Worm (Caenorhabditis elegans) whole organism, L3 larva: ENCODE measurements around the gene F53H2.3.
"Not testable (repeated sequence)": the region's sequence is repeated elsewhere in the genome, so short reads cannot be mapped to it uniquely, and the experiment has no call there.

Source experiments
- R02D3.7 ChIP-seq: fragments of 150-350 bp; optimal IDR thresholded peaks from 2 replicates; lab custom pipeline; 2014; ENCODE audit warnings: missing biosample characterization, missing genetic modification characterization
- ZK546.5 ChIP-seq: sonication (generic microtip); optimal IDR thresholded peaks from 2 replicates; lab custom pipeline; 2017; ENCODE audit warnings: missing biosample characterization, missing genetic modification characterization
- aly-2 ChIP-seq: fragments of 150-350 bp; optimal IDR thresholded peaks from 2 replicates; lab custom pipeline; 2014; ENCODE audit warnings: missing biosample characterization, missing genetic modification characterization
- ama-1 ChIP-seq: fragments of 150-350 bp; optimal IDR thresholded peaks from 2 replicates; lab custom pipeline; 2018
- ceh-16 ChIP-seq: sonication (generic microtip); optimal IDR thresholded peaks from 2 replicates; lab custom pipeline; 2017; ENCODE audit warnings: missing biosample characterization, missing genetic modification characterization
- ceh-28 ChIP-seq: fragments of 150-350 bp; optimal IDR thresholded peaks from 2 replicates; lab custom pipeline; 2014; ENCODE audit warnings: missing biosample characterization, missing genetic modification reagents, missing genetic modification characterization
- ceh-9 ChIP-seq: sonication (generic microtip); optimal IDR thresholded peaks from 2 replicates; lab custom pipeline; 2018; ENCODE audit warnings: missing biosample characterization, missing genetic modification characterization
- daf-12 ChIP-seq: fragments of 150-350 bp; optimal IDR thresholded peaks from 2 replicates; lab custom pipeline; 2014; ENCODE audit warnings: missing biosample characterization, missing genetic modification reagents, missing genetic modification characterization
- egl-27 ChIP-seq: sonication (generic microtip); optimal IDR thresholded peaks from 4 replicates; lab custom pipeline; 2017; ENCODE audit warnings: missing biosample characterization, missing genetic modification reagents, missing genetic modification characterization
- egl-5 ChIP-seq: fragments of 150-350 bp; optimal IDR thresholded peaks from 2 replicates; lab custom pipeline; 2017; ENCODE audit warnings: missing biosample characterization, missing genetic modification reagents, missing genetic modification characterization, inconsistent platforms
- elt-1 ChIP-seq: fragments of 150-350 bp; optimal IDR thresholded peaks from 2 replicates; lab custom pipeline; 2014; ENCODE audit warnings: missing biosample characterization, missing genetic modification characterization
- elt-2 ChIP-seq: sonication (generic microtip); optimal IDR thresholded peaks from 2 replicates; lab custom pipeline; 2016; ENCODE audit warnings: missing genetic modification reagents, mild to moderate bottlenecking, missing genetic modification characterization, missing compliant biosample characterization
- elt-3 ChIP-seq, 3 experiments: fragments of 150-350 bp in 1 of 3; sonication (generic microtip) in 2 of 3; optimal IDR thresholded peaks; 2 replicates in 2 of 3; 4 replicates in 1 of 3; lab custom pipeline; 2014 to 2017; ENCODE audit warnings: missing biosample characterization in 3 of 3, missing genetic modification characterization in 3 of 3
- fkh-2 ChIP-seq: fragments of 150-350 bp; optimal IDR thresholded peaks from 2 replicates; lab custom pipeline; 2014; ENCODE audit warnings: missing biosample characterization, missing genetic modification reagents, missing genetic modification characterization
- hmg-11 ChIP-seq: sonication (generic microtip); optimal IDR thresholded peaks from 2 replicates; lab custom pipeline; 2016; ENCODE audit warnings: missing genetic modification characterization, missing compliant biosample characterization
- jun-1 ChIP-seq: fragments of 150-350 bp; optimal IDR thresholded peaks from 2 replicates; lab custom pipeline; 2014; ENCODE audit warnings: missing biosample characterization, missing genetic modification reagents, missing genetic modification characterization
- lsy-12 ChIP-seq: sonication (generic microtip); optimal IDR thresholded peaks from 2 replicates; lab custom pipeline; 2016; ENCODE audit warnings: mild to moderate bottlenecking, missing genetic modification characterization, missing compliant biosample characterization
- mdl-1 ChIP-seq: fragments of 150-350 bp; optimal IDR thresholded peaks from 2 replicates; lab custom pipeline; 2014; ENCODE audit warnings: missing biosample characterization, missing genetic modification characterization
- nfya-1 ChIP-seq: sonication (generic microtip); optimal IDR thresholded peaks from 2 replicates; lab custom pipeline; 2017; ENCODE audit warnings: missing genetic modification characterization, mild to moderate bottlenecking, missing compliant biosample characterization, antibody characterized with exemption, moderate library complexity; ENCODE audit not compliant: insufficient read depth
- nhr-11 ChIP-seq: fragments of 150-350 bp; optimal IDR thresholded peaks from 2 replicates; lab custom pipeline; 2014; ENCODE audit warnings: missing biosample characterization, missing genetic modification characterization
- nhr-12 ChIP-seq: fragments of 150-350 bp; optimal IDR thresholded peaks from 2 replicates; lab custom pipeline; 2014; ENCODE audit warnings: missing biosample characterization, missing genetic modification characterization
- nhr-23 ChIP-seq: fragments of 150-350 bp; optimal IDR thresholded peaks from 2 replicates; lab custom pipeline; 2014; ENCODE audit warnings: missing biosample characterization, missing genetic modification reagents, missing genetic modification characterization
- nhr-237 ChIP-seq: fragments of 150-350 bp; optimal IDR thresholded peaks from 2 replicates; lab custom pipeline; 2014; ENCODE audit warnings: missing biosample characterization, missing genetic modification characterization
- nhr-25 ChIP-seq: sonication (generic microtip); optimal IDR thresholded peaks from 2 replicates; lab custom pipeline; 2017; ENCODE audit warnings: missing biosample characterization, missing genetic modification characterization
- nhr-28 ChIP-seq: fragments of 150-350 bp; optimal IDR thresholded peaks from 2 replicates; lab custom pipeline; 2014; ENCODE audit warnings: missing biosample characterization, missing genetic modification characterization
- nhr-67 ChIP-seq: fragments of 150-350 bp; optimal IDR thresholded peaks from 2 replicates; lab custom pipeline; 2014; ENCODE audit warnings: missing biosample characterization, missing genetic modification characterization
- nhr-77 ChIP-seq: fragments of 150-350 bp; optimal IDR thresholded peaks from 2 replicates; lab custom pipeline; 2014; ENCODE audit warnings: missing biosample characterization, missing genetic modification characterization
- pha-4 ChIP-seq: fragments of 150-350 bp; optimal IDR thresholded peaks from 2 replicates; lab custom pipeline; 2014; ENCODE audit warnings: missing biosample characterization, missing genetic modification reagents, missing genetic modification characterization
- pqm-1 ChIP-seq: fragments of 150-350 bp; optimal IDR thresholded peaks from 2 replicates; lab custom pipeline; 2017; ENCODE audit warnings: missing biosample characterization, missing genetic modification characterization, inconsistent platforms
- sea-2 ChIP-seq: fragments of 150-350 bp; sonication (generic microtip); optimal IDR thresholded peaks from 4 replicates; lab custom pipeline; 2014; ENCODE audit warnings: missing biosample characterization, missing genetic modification reagents, missing genetic modification characterization
- skn-1 ChIP-seq: fragments of 150-350 bp; optimal IDR thresholded peaks from 2 replicates; lab custom pipeline; 2014; ENCODE audit warnings: missing biosample characterization, missing genetic modification characterization
- snpc-4 ChIP-seq: fragments of 150-350 bp; optimal IDR thresholded peaks from 2 replicates; lab custom pipeline; 2014; ENCODE audit warnings: missing biosample characterization, missing genetic modification characterization
- tbx-2 ChIP-seq: sonication (generic microtip); optimal IDR thresholded peaks from 2 replicates; lab custom pipeline; 2016; ENCODE audit warnings: mild to moderate bottlenecking, missing genetic modification characterization, missing compliant biosample characterization
- unc-39 ChIP-seq: sonication (generic microtip); optimal IDR thresholded peaks from 4 replicates; lab custom pipeline; 2017; ENCODE audit warnings: missing biosample characterization, missing genetic modification characterization
- zag-1 ChIP-seq: fragments of 150-350 bp; optimal IDR thresholded peaks from 2 replicates; lab custom pipeline; 2014; ENCODE audit warnings: missing biosample characterization, missing genetic modification characterization
- ztf-4 ChIP-seq: fragments of 150-350 bp; optimal IDR thresholded peaks from 2 replicates; lab custom pipeline; 2014; ENCODE audit warnings: missing biosample characterization, missing genetic modification characterization

F53H2.3 gene

ce11 chrV:20369153-20369552, 42.4 kb downstream of the F53H2.3 start, which contains the start of gene srh-177:
TSS of gene srh-177 (minus strand) at chrV:20369253.
- not testable (repeated sequence) for TF ChIP-seq egl-27 (tag; lab: Kevin White, UChicago); ceh-16 (tag; lab: Kevin White, UChicago); daf-12

- TF ChIP-seq skn-1 (tag; lab: Kevin White, UChicago): no peak
- no peak for TF ChIP-seq nhr-67 (tag; lab: Kevin White, UChicago)
- TF ChIP-seq pha-4 (tag; lab: Kevin White, UChicago): no peak
- no peak for TF ChIP-seq pqm-1 (tag; lab: Kevin White, UChicago)
- TF ChIP-seq daf-12: no peak
- TF ChIP-seq nhr-25 (tag; lab: Kevin White, UChicago): no peak
- TF ChIP-seq ceh-9 (tag; lab: Kevin White, UChicago): no peak
- no peak for TF ChIP-seq nhr-237 (tag; lab: Kevin White, UChicago)
- TF ChIP-seq elt-1 (tag; lab: Kevin White, UChicago): no peak
- TF ChIP-seq aly-2 (tag; lab: Kevin White, UChicago): no peak
- no peak for TF ChIP-seq lsy-12 (tag; lab: Kevin White, UChicago)
- no peak for TF ChIP-seq nhr-28 (tag; lab: Kevin White, UChicago)
- no peak for TF ChIP-seq sea-2 (GFP tag; lab: Kevin White, UChicago)
- TF ChIP-seq nhr-77: no peak
- TF ChIP-seq elt-2 (tag; lab: Kevin White, UChicago): no peak
- TF ChIP-seq fkh-2 (tag; lab: Kevin White, UChicago): no peak
- TF ChIP-seq egl-27 (tag; lab: Kevin White, UChicago): no peak
- no peak for TF ChIP-seq hmg-11
Observed at ce11 chrV:20366839-20367238, 44.7 kb downstream of the F53H2.3 start, which contains the start of gene K02E2.8. TSS of gene K02E2.8 (minus strand) at chrV:20366939.

ce11 chrV:20356472-20356871, 55.1 kb downstream of the F53H2.3 start, which contains the start of gene grd-11:
TSS of gene grd-11 (plus strand) at chrV:20356772.
- TF ChIP-seq nfya-1 (tag; lab: Kevin White, UChicago): no peak
- no peak for TF ChIP-seq elt-2 (tag; lab: Kevin White, UChicago)
- TF ChIP-seq fkh-2 (tag; lab: Kevin White, UChicago): no peak
- TF ChIP-seq elt-3 (tag; optimal IDR thresholded peaks at IDR 0.05; lab: Kevin White, UChicago): no peak
- TF ChIP-seq skn-1 (tag; lab: Kevin White, UChicago): no peak
- TF ChIP-seq ama-1: no peak
- no peak for TF ChIP-seq zag-1 (tag; lab: Kevin White, UChicago)
- no peak for TF ChIP-seq tbx-2
- no peak for TF ChIP-seq nhr-67 (tag; lab: Kevin White, UChicago)
- no peak for TF ChIP-seq lsy-12 (tag; lab: Kevin White, UChicago)
- TF ChIP-seq nhr-28 (tag; lab: Kevin White, UChicago): no peak
- no peak for TF ChIP-seq ZK546.5 (tag; lab: Kevin White, UChicago)
- TF ChIP-seq nhr-23: no peak
- no peak for TF ChIP-seq ztf-4 (tag; lab: Kevin White, UChicago)

ce11 chrV:20351195-20351594, 60.4 kb downstream of the F53H2.3 start, which contains the start of gene K02E2.1:
TSS of gene K02E2.1 (plus strand) at chrV:20351495.
- TF ChIP-seq ztf-4 (tag; lab: Kevin White, UChicago) (no peak), skn-1 (tag; lab: Kevin White, UChicago) (no peak), elt-2 (tag; lab: Kevin White, UChicago) (no peak), nhr-77 (no peak), hmg-11 (no peak), jun-1 (tag; lab: Kevin White, UChicago) (no peak), zag-1 (tag; lab: Kevin White, UChicago) (no peak), nhr-12 (tag; lab: Kevin White, UChicago) (no peak), elt-1 (tag; lab: Kevin White, UChicago) (no peak)

ce11 chrV:20350382-20350781, 61.2 kb downstream of the F53H2.3 start:
- no peak for TF ChIP-seq snpc-4 (tag; lab: Kevin White, UChicago)
- TF ChIP-seq nhr-67 (tag; lab: Kevin White, UChicago): no peak
- TF ChIP-seq nhr-11 (tag; lab: Kevin White, UChicago): no peak
- no peak for TF ChIP-seq fkh-2 (tag; lab: Kevin White, UChicago)
- no peak for TF ChIP-seq egl-27 (tag; lab: Kevin White, UChicago)
- TF ChIP-seq mdl-1: no peak
- no peak for TF ChIP-seq unc-39 (tag; lab: Kevin White, UChicago)
- no peak for TF ChIP-seq nhr-23
- TF ChIP-seq R02D3.7 (tag; lab: Kevin White, UChicago): no peak
- no peak for TF ChIP-seq nhr-77
- no peak for TF ChIP-seq egl-5 (tag; lab: Kevin White, UChicago)
- TF ChIP-seq ceh-28 (tag; lab: Kevin White, UChicago): no peak
- TF ChIP-seq pha-4 (tag; lab: Kevin White, UChicago): no peak
- no peak for TF ChIP-seq nhr-12 (tag; lab: Kevin White, UChicago)
- no peak for TF ChIP-seq nfya-1 (tag; lab: Kevin White, UChicago)
- TF ChIP-seq tbx-2: no peak
